Worm (Caenorhabditis elegans) whole organism, L4 larva: Measurements from ENCODE around the gene piga-1.

Experiments
- aly-2 ChIP-seq: sonication (generic microtip); optimal IDR thresholded peaks from 2 replicates; lab custom pipeline; 2018; ENCODE audit warnings: missing biosample characterization, missing genetic modification characterization
- ama-1 ChIP-seq: fragments of 150-350 bp; optimal IDR thresholded peaks from 2 replicates; lab custom pipeline; 2014; ENCODE audit warnings: inconsistent platforms, mixed read lengths
- mdl-1 ChIP-seq, 2 experiments: fragments of 150-350 bp in 1 of 2; sonication (generic microtip) in 1 of 2; optimal IDR thresholded peaks; 2 replicates each; lab custom pipeline; 2014 to 2017; ENCODE audit warnings: missing biosample characterization in 2 of 2, missing genetic modification characterization in 2 of 2
- nhr-102 ChIP-seq: sonication (generic microtip); optimal IDR thresholded peaks from 2 replicates; lab custom pipeline; 2016; ENCODE audit warnings: mild to moderate bottlenecking, missing genetic modification characterization, moderate library complexity, missing compliant biosample characterization
- nhr-237 ChIP-seq: sonication (generic microtip); optimal IDR thresholded peaks from 2 replicates; lab custom pipeline; 2017; ENCODE audit warnings: missing biosample characterization, missing genetic modification characterization
- nhr-41 ChIP-seq: fragments of 200-800 bp; sonication (Bioruptor generic); IDR thresholded peaks from 2 replicates; pipeline ENCODE4 v1.3.6; 2022; ENCODE audit warnings: missing genetic modification reagents, missing genetic modification characterization, missing compliant biosample characterization

ce11 chrII:8695783-8696182, 34.3 kb upstream of the piga-1 start, which contains the start of gene C34C6.10:
- no peak for TF ChIP-seq nhr-41 (GFP tag; lab: Robert Waterston, UW)
- TF ChIP-seq aly-2 (tag; lab: Kevin White, UChicago): no peak
- no peak for TF ChIP-seq ama-1 (lab: Kevin White, UChicago)
- TF ChIP-seq nhr-102 (tag; lab: Kevin White, UChicago): no peak
- no peak for TF ChIP-seq nhr-237 (tag; lab: Kevin White, UChicago)
- no peak for TF ChIP-seq mdl-1 (tag; optimal IDR thresholded peaks at IDR 0.05; lab: Kevin White, UChicago)
